Fruit fly (Drosophila melanogaster) whole organism, wandering third instar larva: Measurements from ENCODE around the gene PNUTS.
A peak's percentile ranks its signal among the peaks of the same experiment; 100 is the strongest.

Experiments used
- Abd-B ChIP-seq: fragments of >200 bp; optimal IDR thresholded peaks from 2 replicates; lab custom pipeline; 2017; ENCODE audit warnings: missing biosample characterization, missing genetic modification characterization
- CG32264 ChIP-seq: fragments of 200-800 bp; sonication (Bioruptor generic); optimal IDR thresholded peaks from 2 replicates; lab custom pipeline; 2016; ENCODE audit warnings: missing biosample characterization, missing genetic modification characterization
- CG9705 ChIP-seq: fragments of 200-800 bp; sonication (Bioruptor generic); optimal IDR thresholded peaks from 2 replicates; lab custom pipeline; 2018; ENCODE audit warnings: missing biosample characterization, mild to moderate bottlenecking, missing genetic modification characterization
- CrebA ChIP-seq: fragments of 200-800 bp; sonication (Bioruptor generic); optimal IDR thresholded peaks from 2 replicates; lab custom pipeline; 2016; ENCODE audit warnings: missing biosample characterization, mild to moderate bottlenecking, missing genetic modification characterization, borderline replicate concordance
- Dfd ChIP-seq: fragments of >200 bp; optimal IDR thresholded peaks from 2 replicates; lab custom pipeline; 2017; ENCODE audit warnings: missing biosample characterization, missing genetic modification characterization
- Dif ChIP-seq: fragments of 200-275, 200-300 bp; sonication (Bioruptor generic); optimal IDR thresholded peaks from 2 replicates; lab custom pipeline; 2018; ENCODE audit warnings: missing biosample characterization, missing genetic modification characterization; ENCODE audit not compliant: partially characterized antibody
- GATAd ChIP-seq: sonication (Bioruptor generic); optimal IDR thresholded peaks from 2 replicates; lab custom pipeline; 2016; ENCODE audit warnings: missing biosample characterization, missing genetic modification characterization
- HLH106 ChIP-seq: fragments of 200-800 bp; optimal IDR thresholded peaks from 3 replicates; lab custom pipeline; 2019; ENCODE audit warnings: missing biosample characterization, mild to moderate bottlenecking, missing genetic modification characterization, moderate library complexity
- Hnf4 ChIP-seq: fragments of 200-800 bp; sonication (Bioruptor generic); optimal IDR thresholded peaks from 2 replicates; lab custom pipeline; 2016; ENCODE audit warnings: missing biosample characterization, mild to moderate bottlenecking, missing genetic modification characterization
- Hr78 ChIP-seq: fragments of >200 bp; optimal IDR thresholded peaks from 2 replicates; lab custom pipeline; 2017; ENCODE audit warnings: missing biosample characterization, missing genetic modification characterization
- Hr83 ChIP-seq: fragments of 200-300 bp; sonication (Bioruptor generic); optimal IDR thresholded peaks from 2 replicates; lab custom pipeline; 2016; ENCODE audit warnings: missing biosample characterization, mild to moderate bottlenecking, missing genetic modification characterization, moderate library complexity; ENCODE audit not compliant: poor library complexity, severe bottlenecking
- Jra ChIP-seq: sonication (Bioruptor generic); optimal IDR thresholded peaks from 2 replicates; lab custom pipeline; 2016; ENCODE audit warnings: missing biosample characterization, missing genetic modification characterization
- Mio ChIP-seq: sonication (Bioruptor generic); optimal IDR thresholded peaks from 2 replicates; lab custom pipeline; 2016; ENCODE audit warnings: missing biosample characterization, missing genetic modification characterization
- Myc ChIP-seq: fragments of >200 bp; optimal IDR thresholded peaks from 2 replicates; lab custom pipeline; 2017
- N ChIP-seq: fragments of >200 bp; optimal IDR thresholded peaks from 2 replicates; lab custom pipeline; 2018; ENCODE audit warnings: missing biosample characterization, missing external identifiers, missing genetic modification characterization
- OdsH ChIP-seq: fragments of 200-800 bp; sonication (Bioruptor generic); optimal IDR thresholded peaks from 2 replicates; lab custom pipeline; 2016; ENCODE audit warnings: missing biosample characterization, mild to moderate bottlenecking, missing genetic modification characterization
- Rel ChIP-seq, 2 experiments: fragments of 200-800 bp; sonication (Bioruptor generic) in 1 of 2; optimal IDR thresholded peaks; 2 replicates in 1 of 2; 3 replicates in 1 of 2; lab custom pipeline; 2016 to 2019; ENCODE audit warnings: mild to moderate bottlenecking in 2 of 2, missing biosample characterization in 2 of 2, missing genetic modification characterization in 2 of 2, moderate library complexity in 1 of 2
- Sp1 ChIP-seq: fragments of 200-800 bp; sonication (Bioruptor generic); optimal IDR thresholded peaks from 3 replicates; lab custom pipeline; 2019; ENCODE audit warnings: missing biosample characterization, mild to moderate bottlenecking, missing genetic modification characterization, moderate library complexity
- Vsx2 ChIP-seq: fragments of 200-300, 225-300 bp; sonication (Bioruptor generic); optimal IDR thresholded peaks from 2 replicates; lab custom pipeline; 2018; ENCODE audit warnings: missing biosample characterization, missing genetic modification characterization; ENCODE audit not compliant: partially characterized antibody
- br ChIP-seq: fragments of 200-800 bp; sonication (Bioruptor generic); optimal IDR thresholded peaks from 2 replicates; lab custom pipeline; 2016; ENCODE audit warnings: missing biosample characterization, missing genetic modification characterization
- brk ChIP-seq: fragments of 200-800 bp; sonication (Bioruptor generic); optimal IDR thresholded peaks from 2 replicates; lab custom pipeline; 2016; ENCODE audit warnings: missing biosample characterization, mild to moderate bottlenecking, missing genetic modification characterization
- dl ChIP-seq, 2 experiments: fragments of 175-275, 200-275 bp in 1 of 2; fragments of 200-275 bp in 1 of 2; sonication (Bioruptor generic); optimal IDR thresholded peaks; lab custom pipeline; 2018; ENCODE audit warnings: mild to moderate bottlenecking in 2 of 2, missing biosample characterization in 2 of 2, missing genetic modification characterization in 2 of 2, moderate library complexity in 2 of 2; ENCODE audit not compliant: partially characterized antibody in 2 of 2, insufficient read depth in 1 of 2
- dmrt93B ChIP-seq: fragments of 200-800 bp; sonication (Bioruptor generic); optimal IDR thresholded peaks from 2 replicates; lab custom pipeline; 2018; ENCODE audit warnings: missing biosample characterization, mild to moderate bottlenecking, missing genetic modification characterization
- dsf ChIP-seq: sonication (Bioruptor generic); optimal IDR thresholded peaks from 2 replicates; lab custom pipeline; 2016; ENCODE audit warnings: missing biosample characterization, missing genetic modification characterization, borderline replicate concordance
- ey ChIP-seq: fragments of 200-800 bp; sonication (Bioruptor generic); optimal IDR thresholded peaks from 2 replicates; lab custom pipeline; 2016; ENCODE audit warnings: missing biosample characterization, missing genetic modification characterization
- foxo ChIP-seq, 2 experiments: fragments of 200-800 bp; sonication (Bioruptor generic); optimal IDR thresholded peaks; 2 replicates in 1 of 2; 3 replicates in 1 of 2; lab custom pipeline; 2016 to 2017; ENCODE audit warnings: missing biosample characterization in 2 of 2, missing genetic modification characterization in 2 of 2
- fru ChIP-seq: fragments of 200-800 bp; sonication (Bioruptor generic); optimal IDR thresholded peaks from 3 replicates; lab custom pipeline; 2016; ENCODE audit warnings: missing biosample characterization, mild to moderate bottlenecking, missing genetic modification characterization
- h ChIP-seq: fragments of 200-800 bp; sonication (Bioruptor generic); optimal IDR thresholded peaks from 3 replicates; lab custom pipeline; 2016; ENCODE audit warnings: missing biosample characterization, mild to moderate bottlenecking, missing genetic modification characterization
- jim ChIP-seq: fragments of 175-275, 200-325 bp; sonication (Bioruptor generic); optimal IDR thresholded peaks from 2 replicates; lab custom pipeline; 2016; ENCODE audit warnings: missing biosample characterization, mild to moderate bottlenecking, missing genetic modification characterization
- lola ChIP-seq: fragments of >200 bp; optimal IDR thresholded peaks from 2 replicates; lab custom pipeline; 2017; ENCODE audit warnings: missing biosample characterization, missing genetic modification characterization
- pan ChIP-seq: fragments of >200 bp; optimal IDR thresholded peaks from 2 replicates; lab custom pipeline; 2017
- psq ChIP-seq: fragments of 200-800 bp; sonication (Bioruptor generic); optimal IDR thresholded peaks from 3 replicates; lab custom pipeline; 2017; ENCODE audit warnings: missing biosample characterization, mild to moderate bottlenecking, missing genetic modification characterization, moderate library complexity
- rgr ChIP-seq: fragments of 200-800 bp; sonication (Bioruptor generic); optimal IDR thresholded peaks from 3 replicates; lab custom pipeline; 2016; ENCODE audit warnings: missing biosample characterization, mild to moderate bottlenecking, missing genetic modification characterization
- sage ChIP-seq: fragments of 200-800 bp; sonication (Bioruptor generic); optimal IDR thresholded peaks from 2 replicates; lab custom pipeline; 2016; ENCODE audit warnings: missing biosample characterization, mild to moderate bottlenecking, missing genetic modification characterization
- sv ChIP-seq: fragments of 200-800 bp; sonication (Bioruptor generic); optimal IDR thresholded peaks from 3 replicates; lab custom pipeline; 2016; ENCODE audit warnings: missing biosample characterization, missing genetic modification characterization
- tai ChIP-seq: sonication (Bioruptor generic); optimal IDR thresholded peaks from 2 replicates; lab custom pipeline; 2016; ENCODE audit warnings: missing biosample characterization, missing genetic modification characterization
- usp ChIP-seq: fragments of >200 bp; optimal IDR thresholded peaks from 2 replicates; lab custom pipeline; 2017; ENCODE audit warnings: missing biosample characterization, missing genetic modification characterization
- woc ChIP-seq: sonication (Bioruptor generic); optimal IDR thresholded peaks from 2 replicates; lab custom pipeline; 2016; ENCODE audit warnings: missing biosample characterization, mild to moderate bottlenecking, missing genetic modification characterization

PNUTS gene

dm6 chr2L:870749-871418 lies 619 bp downstream of the PNUTS start (continued):
- no peak for TF ChIP-seq pan (lab: Kevin White, UChicago)
- peak; percentile 66 for TF ChIP-seq psq (GFP tag; lab: Kevin White, UChicago)
- no peak for TF ChIP-seq Jra (GFP tag; lab: Kevin White, UChicago)
- TF ChIP-seq dl (GFP tag; optimal IDR thresholded peaks at IDR 0.05; lab: Kevin White, UChicago; ENCODE audit: insufficient read depth in 1 of 2, partially characterized antibody in 2 of 2) = no peak
- TF ChIP-seq Rel (GFP tag; optimal IDR thresholded peaks at IDR 0.05; lab: Kevin White, UChicago) = no peak
- TF ChIP-seq Rel (tag; optimal IDR thresholded peaks at IDR 0.05; lab: Kevin White, UChicago) = peak; percentile 18
- TF ChIP-seq OdsH (GFP tag; lab: Kevin White, UChicago) = peak; percentile 40
- peak; percentile 71 for TF ChIP-seq HLH106 (tag; lab: Kevin White, UChicago)
- no peak for TF ChIP-seq Hr78 (GFP tag; lab: Kevin White, UChicago)

DNA sequence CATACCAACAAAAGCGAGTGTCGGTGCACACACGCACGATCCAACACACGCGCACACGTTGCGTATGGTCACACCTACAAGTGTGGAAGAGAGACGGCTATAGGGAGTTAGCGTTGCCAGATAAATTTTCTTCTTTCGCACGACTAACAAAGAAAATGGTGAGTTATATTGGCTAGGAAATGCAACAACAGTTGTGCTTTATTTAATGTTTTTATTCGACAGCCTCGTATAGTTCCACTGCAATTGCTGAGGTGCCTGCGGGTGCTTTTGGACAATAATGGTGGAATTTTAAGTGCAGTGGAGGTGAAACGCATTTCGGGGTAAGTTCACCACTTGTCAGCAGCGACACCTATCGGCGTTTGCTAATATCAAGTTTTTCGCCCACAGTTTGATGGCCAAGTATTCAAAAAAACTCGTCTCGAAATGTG lies 1.2 kb downstream of the PNUTS start:
- TF ChIP-seq tai (GFP tag; lab: Kevin White, UChicago) (no peak), GATAd (GFP tag; lab: Kevin White, UChicago) (peak; percentile 15), Hnf4 (no peak), Sp1 (GFP tag; lab: Kevin White, UChicago) (no peak), Dif (GFP tag; lab: Kevin White, UChicago) (peak; percentile 29), CG32264 (no peak), Jra (GFP tag; lab: Kevin White, UChicago) (peak; percentile 26), CG9705 (GFP tag; lab: Kevin White, UChicago) (no peak), Vsx2 (GFP tag; lab: Kevin White, UChicago) (no peak), dl (GFP tag; optimal IDR thresholded peaks at IDR 0.05; lab: Kevin White, UChicago; ENCODE audit: insufficient read depth in 1 of 2, partially characterized antibody in 2 of 2) (no peak), sv (GFP tag; lab: Kevin White, UChicago) (no peak), brk (no peak), CrebA (GFP tag; lab: Kevin White, UChicago) (no peak), foxo (GFP tag; optimal IDR thresholded peaks at IDR 0.05; lab: Kevin White, UChicago) (no peak), dmrt93B (GFP tag; lab: Kevin White, UChicago) (no peak), N (GFP tag; lab: Kevin White, UChicago) (no peak), Abd-B (GFP tag; lab: Kevin White, UChicago) (no peak), HLH106 (tag; lab: Kevin White, UChicago) (peak; percentile 13), OdsH (GFP tag; lab: Kevin White, UChicago) (peak; percentile 3), rgr (GFP tag; lab: Kevin White, UChicago) (peak; percentile 31), usp (GFP tag; lab: Kevin White, UChicago) (no peak), woc (GFP tag; lab: Kevin White, UChicago) (no peak), Dfd (GFP tag; lab: Kevin White, UChicago) (no peak), ey (GFP tag; lab: Kevin White, UChicago) (no peak), Hr78 (GFP tag; lab: Kevin White, UChicago) (no peak), h (GFP tag; lab: Kevin White, UChicago) (peak; percentile 34), sage (no peak), dsf (GFP tag; lab: Kevin White, UChicago) (no peak), Mio (no peak), fru (GFP tag; lab: Kevin White, UChicago) (no peak), lola (GFP tag; lab: Kevin White, UChicago) (no peak), Myc (peak; percentile 80), br (GFP tag; lab: Kevin White, UChicago) (no peak), Hr83 (GFP tag; lab: Kevin White, UChicago) (peak; percentile 55), jim (GFP tag; lab: Kevin White, UChicago) (no peak), pan (lab: Kevin White, UChicago) (no peak), Rel (GFP tag; optimal IDR thresholded peaks at IDR 0.05; lab: Kevin White, UChicago) (no peak), Rel (tag; optimal IDR thresholded peaks at IDR 0.05; lab: Kevin White, UChicago) (no peak), psq (GFP tag; lab: Kevin White, UChicago) (no peak)
- TF ChIP-seq, all 38 proteins: peak for 9
